Worm (Caenorhabditis elegans): Measurements from ENCODE around the gene oac-41.

The oac-41 gene

ce11 chrV:9005243-9005642 is 16.7 kb downstream of the oac-41 start, which contains the start of gene srx-3 (continued):
- no peak for TF ChIP-seq repo-1 (tag; optimal IDR thresholded peaks at IDR 0.05)

- TF ChIP-seq ama-1 (optimal IDR thresholded peaks at IDR 0.05) (no peak), ama-1 (GFP tag; optimal IDR thresholded peaks at IDR 0.05) (no peak), efl-1 (GFP tag; optimal IDR thresholded peaks at IDR 0.05) (no peak), lag-1 (GFP tag; IDR thresholded peaks at IDR 0.05) (no peak), lin-26 (GFP tag; IDR thresholded peaks at IDR 0.05) (no peak), die-1 (tag; optimal IDR thresholded peaks at IDR 0.05) (no peak), B0336.3 (GFP tag; IDR thresholded peaks at IDR 0.05) (no peak)
Measured at ce11 chrV:9003291-9003690, 18.7 kb downstream of the oac-41 start, which contains the start of gene srx-1. TSS of gene srx-1 (plus strand) at chrV:9003672.

ce11 chrV:9001175-9001574 is 20.8 kb downstream of the oac-41 start, which contains the start of gene F59E11.2:
TSS of gene F59E11.2 (plus strand) at chrV:9001475.
- TF ChIP-seq D2030.7 (GFP tag; IDR thresholded peaks at IDR 0.05): no peak
- no peak for TF ChIP-seq zfh-2 (GFP tag; conservative IDR thresholded peaks at IDR 0.05)

DNA sequence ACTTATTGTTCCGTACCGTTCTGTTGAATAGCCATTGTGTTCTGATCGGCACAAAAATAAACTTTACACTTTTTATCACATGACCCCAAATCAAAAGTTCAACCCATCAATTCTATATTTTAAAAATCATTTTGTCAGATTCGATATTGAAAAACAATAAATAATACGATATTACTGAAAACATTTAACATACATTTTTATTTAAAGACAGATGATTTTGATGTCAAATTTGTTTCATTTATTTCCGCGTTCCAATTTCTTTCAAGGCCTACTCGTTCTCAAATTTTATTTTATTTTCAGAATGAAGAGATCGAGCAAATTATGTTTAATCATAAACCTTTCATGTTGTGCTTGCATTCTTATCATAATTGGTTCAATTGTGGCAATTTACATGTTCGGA is 27.2 kb downstream of the oac-41 start, which contains the start of gene F59E11.5:
Gene F59E11.5 (plus strand): TSS at position 301 of the 400 bp plus-strand sequence.
- no peak for TF ChIP-seq ztf-25 (GFP tag; IDR thresholded peaks at IDR 0.05)
- TF ChIP-seq hsf-1 (GFP tag; IDR thresholded peaks at IDR 0.05): no peak
- TF ChIP-seq him-1 (tag; optimal IDR thresholded peaks at IDR 0.05): no peak
- no peak for TF ChIP-seq let-526 (GFP tag; IDR thresholded peaks at IDR 0.05)
- TF ChIP-seq tbp1 (GFP tag; optimal IDR thresholded peaks at IDR 0.05): no peak
- no peak for TF ChIP-seq D2030.7 (GFP tag; IDR thresholded peaks at IDR 0.05)
- no peak for TF ChIP-seq aptf-2 (GFP tag; conservative IDR thresholded peaks at IDR 0.05)

DNA sequence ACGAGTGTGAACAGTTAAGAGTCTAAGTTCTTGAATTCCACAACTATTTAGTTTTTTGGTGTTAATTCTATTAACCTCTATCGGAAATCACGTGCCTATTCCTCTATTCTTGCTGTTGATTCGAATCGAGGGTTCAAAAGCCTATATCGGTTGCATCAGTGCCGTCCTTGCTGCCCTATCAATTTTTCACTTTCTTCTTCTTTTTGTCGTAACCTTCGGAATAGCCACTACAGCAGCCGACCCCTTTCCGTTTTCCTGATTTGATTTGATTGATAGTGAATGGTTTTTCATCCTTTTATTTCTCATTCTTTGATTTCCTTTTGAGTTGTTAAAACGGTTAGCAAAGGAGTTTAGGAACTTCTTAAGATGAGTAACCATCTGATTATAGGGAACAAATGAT is 27.7 kb downstream of the oac-41 start:
- no peak for TF ChIP-seq aptf-2 (GFP tag; conservative IDR thresholded peaks at IDR 0.05)
- no peak for TF ChIP-seq tlf-1 (GFP tag; optimal IDR thresholded peaks at IDR 0.05)
- TF ChIP-seq aptf-3 (GFP tag; IDR thresholded peaks at IDR 0.05): no peak
- no peak for TF ChIP-seq attf-6 (GFP tag; IDR thresholded peaks at IDR 0.05)
- TF ChIP-seq efl-1 (GFP tag; optimal IDR thresholded peaks at IDR 0.05): no peak
- no peak for TF ChIP-seq T07F8.4 (tag; optimal IDR thresholded peaks at IDR 0.05)
- TF ChIP-seq mel-28 (tag; optimal IDR thresholded peaks at IDR 0.05; ENCODE audit: borderline replicate concordance): no peak
- TF ChIP-seq nhr-120 (GFP tag; IDR thresholded peaks at IDR 0.05): no peak
- no peak for TF ChIP-seq tbp1 (GFP tag; optimal IDR thresholded peaks at IDR 0.05)
- no peak for TF ChIP-seq ama-1 (optimal IDR thresholded peaks at IDR 0.05)
- TF ChIP-seq ama-1 (GFP tag; optimal IDR thresholded peaks at IDR 0.05): no peak
- no peak for TF ChIP-seq dox-1 (GFP tag; IDR thresholded peaks at IDR 0.05)
- TF ChIP-seq hrde-1 (tag; optimal IDR thresholded peaks at IDR 0.05; ENCODE audit: borderline replicate concordance): no peak
- no peak for TF ChIP-seq rec-8 (tag; optimal IDR thresholded peaks at IDR 0.05)
- TF ChIP-seq nfyb-1 (GFP tag; IDR thresholded peaks at IDR 0.05): no peak
- TF ChIP-seq Y53G8AR.9 (GFP tag; conservative IDR thresholded peaks at IDR 0.05): no peak
- TF ChIP-seq tbx-9 (tag; optimal IDR thresholded peaks at IDR 0.05; ENCODE audit: borderline replicate concordance): no peak
- no peak for TF ChIP-seq lsl-1 (GFP tag; optimal IDR thresholded peaks at IDR 0.05)

- TF ChIP-seq lin-35 (GFP tag; optimal IDR thresholded peaks at IDR 0.05): no peak
- TF ChIP-seq xnd-1 (tag; optimal IDR thresholded peaks at IDR 0.05): no peak
- no peak for TF ChIP-seq chd-7 (tag; optimal IDR thresholded peaks at IDR 0.05)
- no peak for TF ChIP-seq F33H1.4 (GFP tag; IDR thresholded peaks at IDR 0.05)
- TF ChIP-seq egrh-3 (GFP tag; IDR thresholded peaks at IDR 0.05): no peak
- TF ChIP-seq F39B2.1 (GFP tag; IDR thresholded peaks at IDR 0.05): no peak
- TF ChIP-seq attf-3 (GFP tag; conservative IDR thresholded peaks at IDR 0.05): no peak
- no peak for TF ChIP-seq dpl-1 (GFP tag; optimal IDR thresholded peaks at IDR 0.05)
- no peak for TF ChIP-seq hsf-1 (GFP tag; IDR thresholded peaks at IDR 0.05)
- no peak for TF ChIP-seq sea-2 (GFP tag; IDR thresholded peaks at IDR 0.05)
- TF ChIP-seq K12H6.12 (tag; optimal IDR thresholded peaks at IDR 0.05): no peak
- no peak for TF ChIP-seq nhr-27 (tag; optimal IDR thresholded peaks at IDR 0.05)
- no peak for TF ChIP-seq ztf-25 (GFP tag; IDR thresholded peaks at IDR 0.05)
- TF ChIP-seq lsl-1 (GFP tag; optimal IDR thresholded peaks at IDR 0.05): no peak
Measured at ce11 chrV:8991679-8992078, 30.3 kb downstream of the oac-41 start, which contains the start of gene F59E11.6. TSS of gene F59E11.6 (plus strand) at chrV:8991789.

Data from whole organism, young adult.